Worm (Caenorhabditis elegans): Measurements from ENCODE around the gene W04B5.5.
"Not testable (repeated sequence)": the region's sequence is repeated elsewhere in the genome, so short reads cannot be mapped to it uniquely, and the experiment has no call there.

W04B5.5 gene

ce11 chrIII:2418159-2418658, at the start of gene W04B5.5, which contains the start of gene W04B5.3:
Gene W04B5.5, minus strand, starts transcription at chrIII:2418209.
Gene W04B5.3, plus strand, starts transcription at chrIII:2418514.
- TF ChIP-seq daf-16 (GFP tag; optimal IDR thresholded peaks at IDR 0.05) (peak in 1 of 2 experiments; percentile 23), daf-16 (tag; optimal IDR thresholded peaks at IDR 0.05) (peak; percentile 97), dmd-6 (GFP tag; IDR thresholded peaks at IDR 0.05) (peak; percentile 59), mep-1 (tag; optimal IDR thresholded peaks at IDR 0.05) (peak; percentile 37), lin-38 (GFP tag; IDR thresholded peaks at IDR 0.05) (peak; percentile 65), hlh-11 (tag; optimal IDR thresholded peaks at IDR 0.05) (peak; percentile 57), pqm-1 (tag; optimal IDR thresholded peaks at IDR 0.05) (peak; percentile 80), dpl-1 (GFP tag; optimal IDR thresholded peaks at IDR 0.05) (peak; percentile 94), Y48G9A.11 (GFP tag; IDR thresholded peaks at IDR 0.05) (peak; percentile 62), hlh-30 (tag; optimal IDR thresholded peaks at IDR 0.05; ENCODE audit: insufficient read depth) (peak; percentile 41), nhr-10 (tag; optimal IDR thresholded peaks at IDR 0.05) (no peak), unc-62 (GFP tag; optimal IDR thresholded peaks at IDR 0.05 in 1 of 2) (peak in 1 of 2 experiments; percentile 63), unc-62 (tag; optimal IDR thresholded peaks at IDR 0.05) (no peak), daf-12 (tag; optimal IDR thresholded peaks at IDR 0.05) (no peak), mes-2 (tag; optimal IDR thresholded peaks at IDR 0.05; ENCODE audit: poor library complexity, severe bottlenecking) (peak; percentile 63), duxl-1 (tag; optimal IDR thresholded peaks at IDR 0.05; ENCODE audit: poor library complexity) (peak; percentile 38), nhr-6 (tag; optimal IDR thresholded peaks at IDR 0.05) (peak; percentile 9), nhr-11 (tag; optimal IDR thresholded peaks at IDR 0.05) (no peak), lin-13 (GFP tag; optimal IDR thresholded peaks at IDR 0.05) (peak; percentile 34), nhr-76 (tag; optimal IDR thresholded peaks at IDR 0.05) (no peak), ctbp-1 (GFP tag; IDR thresholded peaks at IDR 0.05) (no peak), T26A8.4 (GFP tag; IDR thresholded peaks at IDR 0.05) (no peak), mdl-1 (tag; optimal IDR thresholded peaks at IDR 0.05) (peak in 1 of 2 experiments; percentile 51), nhr-77 (tag; optimal IDR thresholded peaks at IDR 0.05) (no peak), nhr-28 (tag; optimal IDR thresholded peaks at IDR 0.05) (peak; percentile 39), nhr-25 (tag; optimal IDR thresholded peaks at IDR 0.05; ENCODE audit: borderline replicate concordance, insufficient read depth) (no peak), lin-15B (tag; optimal IDR thresholded peaks at IDR 0.05) (no peak), dve-1 (tag; optimal IDR thresholded peaks at IDR 0.05; ENCODE audit: insufficient read depth) (peak; percentile 67), pha-4 (GFP tag; IDR thresholded peaks at IDR 0.05) (peak; percentile 60), pha-4 (tag; optimal IDR thresholded peaks at IDR 0.05) (no peak), mxl-3 (GFP tag; optimal IDR thresholded peaks at IDR 0.05) (peak; percentile 20), lin-29 (GFP tag; IDR thresholded peaks at IDR 0.05) (no peak), mdt-29 (GFP tag; IDR thresholded peaks at IDR 0.05) (0 out of 2 replicates have a peak, but pooled peaks have one; percentile 14), snpc-4 (tag; optimal IDR thresholded peaks at IDR 0.05) (no peak), lsy-2 (tag; optimal IDR thresholded peaks at IDR 0.05) (peak in 1 of 2 experiments; percentile 62), aha-1 (tag) (peak; percentile 62), php-3 (GFP tag; IDR thresholded peaks at IDR 0.05) (0 out of 2 replicates have a peak, but pooled peaks have one; percentile 34), rbr-2 (tag; optimal IDR thresholded peaks at IDR 0.05) (no peak), daf-19 (GFP tag; conservative IDR thresholded peaks at IDR 0.05) (no peak)

DNA sequence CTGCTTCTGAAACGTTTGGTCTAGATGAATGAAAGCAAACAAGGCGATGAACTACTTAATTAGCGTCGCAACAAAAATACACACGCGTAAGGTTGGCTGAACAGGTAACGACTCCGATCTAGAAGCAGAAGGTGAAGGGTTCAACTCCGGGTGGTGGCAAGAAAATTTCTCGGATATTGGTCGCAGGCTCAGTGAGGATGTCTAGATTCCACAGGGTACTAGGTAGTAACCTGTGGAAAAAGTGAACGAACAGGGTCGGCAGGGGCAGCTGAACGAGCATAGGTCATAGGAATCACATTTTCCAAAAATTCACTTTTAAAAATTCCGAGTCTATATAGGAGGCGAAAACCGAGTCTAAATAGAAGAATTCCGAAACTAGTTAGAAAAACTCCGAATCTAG, 42.4 kb upstream of the W04B5.5 start:
- TF ChIP-seq lin-38 (GFP tag; IDR thresholded peaks at IDR 0.05) (peak; percentile 64), lim-7 (GFP tag; IDR thresholded peaks at IDR 0.05) (0 out of 2 replicates have a peak, but pooled peaks have one; percentile 18), egl-43 (GFP tag; IDR thresholded peaks at IDR 0.05) (0 out of 2 replicates have a peak, but pooled peaks have one; percentile 57), dmd-8 (GFP tag; IDR thresholded peaks at IDR 0.05) (peak; percentile 77), snpc-1.2 (GFP tag; IDR thresholded peaks at IDR 0.05) (0 out of 2 replicates have a peak, but pooled peaks have one; percentile 31), pha-4 (GFP tag; IDR thresholded peaks at IDR 0.05) (0 out of 2 replicates have a peak, but pooled peaks have one; percentile 36), saeg-2 (GFP tag; IDR thresholded peaks at IDR 0.05) (0 out of 2 replicates have a peak, but pooled peaks have one; percentile 20)
- not testable (repeated sequence) for TF ChIP-seq pha-4 (tag; optimal IDR thresholded peaks at IDR 0.05)

Measured in whole organism, L4 larva.